Worm (Caenorhabditis elegans) whole organism, early embryonic: ENCODE measurements around the gene srx-42.

ENCODE experiments used
- B0310.2 ChIP-seq: sonication (generic microtip); optimal IDR thresholded peaks from 2 replicates; lab custom pipeline; 2016; ENCODE audit warnings: mild to moderate bottlenecking, missing genetic modification characterization, missing compliant biosample characterization
- F13C5.2 ChIP-seq: sonication (generic microtip); optimal IDR thresholded peaks from 2 replicates; lab custom pipeline; 2017; ENCODE audit warnings: mild to moderate bottlenecking, missing genetic modification characterization, inconsistent platforms, missing compliant biosample characterization
- aly-1 ChIP-seq: sonication (generic microtip); optimal IDR thresholded peaks from 2 replicates; lab custom pipeline; 2016; ENCODE audit warnings: missing genetic modification characterization, missing compliant biosample characterization
- ama-1 ChIP-seq: fragments of 150-350 bp; optimal IDR thresholded peaks from 2 replicates; lab custom pipeline; 2014
- ceh-13 ChIP-seq: fragments of 200-800 bp; sonication (Bioruptor generic); optimal IDR thresholded peaks from 2 replicates; lab custom pipeline; 2018; ENCODE audit warnings: mild to moderate bottlenecking, missing genetic modification characterization, missing compliant biosample characterization
- ets-7 ChIP-seq: sonication (generic microtip); optimal IDR thresholded peaks from 2 replicates; lab custom pipeline; 2016; ENCODE audit warnings: missing genotype, missing genetic modification characterization, missing compliant biosample characterization
- flt-1 ChIP-seq: fragments of 200-800 bp; sonication (Bioruptor generic); IDR thresholded peaks from 2 replicates; pipeline ENCODE4 v1.3.6; 2022; ENCODE audit warnings: missing genetic modification characterization, missing compliant biosample characterization
- hmbx-1 ChIP-seq: sonication (generic microtip); optimal IDR thresholded peaks from 2 replicates; lab custom pipeline; 2016; ENCODE audit warnings: mild to moderate bottlenecking, missing genetic modification characterization, missing compliant biosample characterization
- hmg-4 ChIP-seq: fragments of 200-800 bp; sonication (Bioruptor generic); optimal IDR thresholded peaks from 2 replicates; lab custom pipeline; 2018; ENCODE audit warnings: mild to moderate bottlenecking, missing genetic modification characterization, missing compliant biosample characterization
- hnd-1 ChIP-seq: sonication (generic microtip); optimal IDR thresholded peaks from 2 replicates; lab custom pipeline; 2016; ENCODE audit warnings: missing genetic modification characterization, missing compliant biosample characterization
- pes-1 ChIP-seq: fragments of 200-800 bp; sonication (Bioruptor generic); IDR thresholded peaks from 2 replicates; pipeline ENCODE4 v1.3.6; 2022; ENCODE audit warnings: missing genetic modification reagents, missing genetic modification characterization, missing compliant biosample characterization
- scrt-1 ChIP-seq: fragments of 200-800 bp; sonication (Bioruptor generic); IDR thresholded peaks from 2 replicates; pipeline ENCODE4 v1.3.6; 2022; ENCODE audit warnings: missing genetic modification characterization, missing compliant biosample characterization
- tbx-11 ChIP-seq: fragments of 200-800 bp; sonication (Bioruptor generic); IDR thresholded peaks from 2 replicates; pipeline ENCODE4 v1.3.6; 2022; ENCODE audit warnings: missing genetic modification characterization, missing compliant biosample characterization
- tbx-37 ChIP-seq: fragments of 200-800 bp; sonication (Bioruptor generic); conservative IDR thresholded peaks from 2 replicates; pipeline ENCODE4 v1.3.6; 2022; ENCODE audit warnings: missing genetic modification reagents, missing genetic modification characterization, missing compliant biosample characterization

DNA sequence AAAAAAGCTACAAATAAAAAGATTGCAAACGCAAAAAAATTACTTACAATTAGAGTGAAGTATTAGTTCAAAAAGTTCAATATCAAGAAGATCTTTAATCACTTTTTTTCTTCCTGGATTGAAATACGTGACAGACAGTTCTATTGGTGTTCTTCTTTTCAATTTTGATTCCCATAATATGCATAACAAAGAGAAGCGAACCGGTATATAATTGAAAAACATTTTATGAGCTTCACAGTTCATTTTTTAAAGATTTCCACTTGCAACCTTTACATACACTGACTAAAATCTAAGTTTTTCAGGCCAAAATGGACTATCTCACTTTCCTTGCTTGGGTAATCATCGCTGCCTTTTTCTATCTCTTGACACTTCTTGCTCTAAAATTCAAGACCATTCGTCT, 44.3 kb upstream of the srx-42 start, which contains the start of gene T22G5.1:
- no peak for TF ChIP-seq B0310.2 (tag; lab: Kevin White, UChicago)
- no peak for TF ChIP-seq ceh-13 (GFP tag; lab: Kevin White, UChicago)
- TF ChIP-seq tbx-11 (GFP tag; lab: Robert Waterston, UW): no peak
- TF ChIP-seq ets-7 (tag; lab: Kevin White, UChicago): no peak
- TF ChIP-seq pes-1: no peak
- TF ChIP-seq aly-1: no peak
- TF ChIP-seq scrt-1: no peak
- TF ChIP-seq tbx-37 (GFP tag; lab: Robert Waterston, UW): no peak
- no peak for TF ChIP-seq hmbx-1 (tag; lab: Kevin White, UChicago)
- no peak for TF ChIP-seq F13C5.2 (tag; lab: Kevin White, UChicago)
- TF ChIP-seq ama-1 (lab: Kevin White, UChicago): no peak
- no peak for TF ChIP-seq hmg-4 (GFP tag; lab: Kevin White, UChicago)
- TF ChIP-seq flt-1: no peak
- no peak for TF ChIP-seq hnd-1 (tag; lab: Kevin White, UChicago)
